Worm (Caenorhabditis elegans): Measurements from ENCODE around the gene C35B1.9.
A peak's percentile ranks its signal among the peaks of the same experiment; 100 is the strongest.

Gene C35B1.9

ce11 chrIV:4070810-4071209 is 9.9 kb downstream of the C35B1.9 start:
- TF ChIP-seq sem-2 (GFP tag; optimal IDR thresholded peaks at IDR 0.05) (no peak), ceh-39 (tag; optimal IDR thresholded peaks at IDR 0.05) (peak; percentile 15), pha-4 (tag; optimal IDR thresholded peaks at IDR 0.05) (no peak), unc-62 (GFP tag; optimal IDR thresholded peaks at IDR 0.05) (no peak), unc-39 (tag; optimal IDR thresholded peaks at IDR 0.05) (no peak), tbx-8 (GFP tag; optimal IDR thresholded peaks at IDR 0.05) (no peak), bed-3 (GFP tag; optimal IDR thresholded peaks at IDR 0.05) (no peak), ztf-11 (tag; optimal IDR thresholded peaks at IDR 0.05) (no peak), ceh-83 (GFP tag; optimal IDR thresholded peaks at IDR 0.05) (peak; percentile 43), unc-120 (tag; optimal IDR thresholded peaks at IDR 0.05; ENCODE audit: poor library complexity, severe bottlenecking) (no peak), flh-1 (GFP tag; optimal IDR thresholded peaks at IDR 0.05) (no peak), nhr-237 (tag; optimal IDR thresholded peaks at IDR 0.05) (no peak), nhr-28 (tag; optimal IDR thresholded peaks at IDR 0.05) (no peak), ceh-43 (GFP tag; optimal IDR thresholded peaks at IDR 0.05) (no peak), snpc-4 (tag; optimal IDR thresholded peaks at IDR 0.05) (no peak), cnd-1 (tag; optimal IDR thresholded peaks at IDR 0.05) (no peak), ces-1 (GFP tag; optimal IDR thresholded peaks at IDR 0.05) (no peak), M03D4.4 (tag; optimal IDR thresholded peaks at IDR 0.05) (no peak), lsy-2 (tag; optimal IDR thresholded peaks at IDR 0.05) (no peak), zip-8 (tag; optimal IDR thresholded peaks at IDR 0.05) (no peak), drap-1 (GFP tag; optimal IDR thresholded peaks at IDR 0.05) (no peak), mls-2 (tag; optimal IDR thresholded peaks at IDR 0.05) (peak; percentile 19), elt-1 (tag; optimal IDR thresholded peaks at IDR 0.05; ENCODE audit: borderline replicate concordance, insufficient read depth) (no peak), nhr-76 (tag; optimal IDR thresholded peaks at IDR 0.05) (no peak), sptf-1 (tag; optimal IDR thresholded peaks at IDR 0.05) (peak; percentile 30), lin-32 (GFP tag; optimal IDR thresholded peaks at IDR 0.05) (no peak), elt-3 (tag; optimal IDR thresholded peaks at IDR 0.05) (no peak), nhr-2 (tag; optimal IDR thresholded peaks at IDR 0.05) (peak; percentile 5), nhr-12 (tag; optimal IDR thresholded peaks at IDR 0.05) (no peak), mep-1 (tag; optimal IDR thresholded peaks at IDR 0.05) (peak; percentile 12), mab-5 (tag; optimal IDR thresholded peaks at IDR 0.05) (no peak), hlh-1 (tag; optimal IDR thresholded peaks at IDR 0.05) (no peak), lin-13 (tag; optimal IDR thresholded peaks at IDR 0.05) (no peak), blmp-1 (tag; optimal IDR thresholded peaks at IDR 0.05) (no peak), ham-2 (GFP tag; optimal IDR thresholded peaks at IDR 0.05) (no peak)

- TF ChIP-seq drap-1 (GFP tag; optimal IDR thresholded peaks at IDR 0.05) (no peak), ces-1 (GFP tag; optimal IDR thresholded peaks at IDR 0.05) (no peak), unc-39 (tag; optimal IDR thresholded peaks at IDR 0.05) (no peak), ham-2 (GFP tag; optimal IDR thresholded peaks at IDR 0.05) (no peak), unc-62 (GFP tag; optimal IDR thresholded peaks at IDR 0.05) (no peak), nhr-237 (tag; optimal IDR thresholded peaks at IDR 0.05) (no peak), blmp-1 (tag; optimal IDR thresholded peaks at IDR 0.05) (no peak), sptf-1 (tag; optimal IDR thresholded peaks at IDR 0.05) (no peak), cnd-1 (tag; optimal IDR thresholded peaks at IDR 0.05) (no peak)
Observed at ce11 chrIV:4068480-4068879, 12.3 kb downstream of the C35B1.9 start, which contains the start of gene fbxb-55. TSS of gene fbxb-55 (plus strand) at chrIV:4068780.

ce11 chrIV:4067336-4067735 is 13.4 kb downstream of the C35B1.9 start:
- no peak for TF ChIP-seq bed-3 (GFP tag; optimal IDR thresholded peaks at IDR 0.05)
- TF ChIP-seq zip-8 (tag; optimal IDR thresholded peaks at IDR 0.05): no peak
- no peak for TF ChIP-seq sem-2 (GFP tag; optimal IDR thresholded peaks at IDR 0.05)
- TF ChIP-seq ztf-11 (tag; optimal IDR thresholded peaks at IDR 0.05): no peak
- TF ChIP-seq mep-1 (tag; optimal IDR thresholded peaks at IDR 0.05): no peak
- no peak for TF ChIP-seq lin-13 (tag; optimal IDR thresholded peaks at IDR 0.05)
- TF ChIP-seq unc-120 (tag; optimal IDR thresholded peaks at IDR 0.05; ENCODE audit: poor library complexity, severe bottlenecking): no peak
- TF ChIP-seq blmp-1 (tag; optimal IDR thresholded peaks at IDR 0.05): no peak
- no peak for TF ChIP-seq snpc-4 (tag; optimal IDR thresholded peaks at IDR 0.05)
- TF ChIP-seq drap-1 (GFP tag; optimal IDR thresholded peaks at IDR 0.05): no peak
- TF ChIP-seq nhr-28 (tag; optimal IDR thresholded peaks at IDR 0.05): no peak
- TF ChIP-seq hlh-1 (tag; optimal IDR thresholded peaks at IDR 0.05): no peak
- no peak for TF ChIP-seq ces-1 (GFP tag; optimal IDR thresholded peaks at IDR 0.05)

ce11 chrIV:4063573-4063972 is 17.2 kb downstream of the C35B1.9 start, which contains the start of gene ilys-6:
TSS of gene ilys-6 (minus strand) at chrIV:4063673.
- no peak for TF ChIP-seq nhr-237 (tag; optimal IDR thresholded peaks at IDR 0.05)
- no peak for TF ChIP-seq ztf-11 (tag; optimal IDR thresholded peaks at IDR 0.05)
- TF ChIP-seq mls-2 (tag; optimal IDR thresholded peaks at IDR 0.05): no peak
- TF ChIP-seq elt-3 (tag; optimal IDR thresholded peaks at IDR 0.05): no peak
- no peak for TF ChIP-seq lin-32 (GFP tag; optimal IDR thresholded peaks at IDR 0.05)
- no peak for TF ChIP-seq ces-1 (GFP tag; optimal IDR thresholded peaks at IDR 0.05)
- TF ChIP-seq flh-1 (GFP tag; optimal IDR thresholded peaks at IDR 0.05): no peak
- TF ChIP-seq sem-2 (GFP tag; optimal IDR thresholded peaks at IDR 0.05): no peak
- no peak for TF ChIP-seq drap-1 (GFP tag; optimal IDR thresholded peaks at IDR 0.05)
- TF ChIP-seq nhr-2 (tag; optimal IDR thresholded peaks at IDR 0.05): no peak
- no peak for TF ChIP-seq mab-5 (tag; optimal IDR thresholded peaks at IDR 0.05)
- TF ChIP-seq lin-13 (tag; optimal IDR thresholded peaks at IDR 0.05): no peak
- TF ChIP-seq nhr-28 (tag; optimal IDR thresholded peaks at IDR 0.05): no peak
- TF ChIP-seq snpc-4 (tag; optimal IDR thresholded peaks at IDR 0.05): no peak
- TF ChIP-seq M03D4.4 (tag; optimal IDR thresholded peaks at IDR 0.05): no peak
